Fruit fly (Drosophila melanogaster): ENCODE results near the gene CCDC151.
A peak's percentile ranks its signal among the peaks of the same experiment; 100 is the strongest.

CCDC151 gene

DNA sequence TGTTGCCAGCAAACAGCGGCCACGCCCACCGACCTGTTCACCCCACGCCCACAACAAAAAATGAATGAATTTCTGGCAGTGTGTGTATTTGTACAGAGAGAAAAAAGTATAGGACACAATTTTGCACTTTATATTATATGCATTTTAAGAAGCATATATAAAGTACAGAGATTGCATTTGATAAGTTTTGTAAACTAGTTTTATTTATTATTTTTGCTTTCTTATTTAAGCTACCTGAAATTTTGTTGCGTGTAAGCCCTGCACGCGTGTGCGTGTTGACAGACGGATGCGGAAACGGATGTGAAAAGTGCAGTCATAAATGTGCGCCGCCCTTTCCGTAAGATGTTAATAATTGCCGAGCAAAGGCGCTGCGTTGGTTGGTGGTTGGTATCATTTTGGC is 15.6 kb downstream of the CCDC151 start:
- TF ChIP-seq vri (GFP tag; optimal IDR thresholded peaks at IDR 0.05) (no peak), svp (GFP tag) (peak; percentile 58), CG8632 (GFP tag; optimal IDR thresholded peaks at IDR 0.05) (no peak), CG10631 (GFP tag; optimal IDR thresholded peaks at IDR 0.05) (peak; percentile 11), Sox14 (GFP tag; optimal IDR thresholded peaks at IDR 0.05) (peak; percentile 4), achi (GFP tag; optimal IDR thresholded peaks at IDR 0.05) (peak; percentile 10), CG6276 (GFP tag; optimal IDR thresholded peaks at IDR 0.05) (no peak), spab (GFP tag; optimal IDR thresholded peaks at IDR 0.05) (peak; percentile 18), CG32006 (GFP tag; optimal IDR thresholded peaks at IDR 0.05) (peak; percentile 22), salr (GFP tag; optimal IDR thresholded peaks at IDR 0.05) (no peak), CG6808 (GFP tag; optimal IDR thresholded peaks at IDR 0.05) (no peak), Eip75B (GFP tag; optimal IDR thresholded peaks at IDR 0.05) (peak; percentile 17), fd59A (GFP tag; optimal IDR thresholded peaks at IDR 0.05) (peak; percentile 13), Smox (GFP tag; optimal IDR thresholded peaks at IDR 0.05) (no peak), CG3919 (GFP tag; optimal IDR thresholded peaks at IDR 0.05) (peak; percentile 23), CG3032 (tag; optimal IDR thresholded peaks at IDR 0.05) (no peak), Eip78C (GFP tag) (peak; percentile 36), cyc (GFP tag; optimal IDR thresholded peaks at IDR 0.05) (peak; percentile 6), pdm3 (GFP tag; optimal IDR thresholded peaks at IDR 0.05) (no peak), Ets96B (tag; optimal IDR thresholded peaks at IDR 0.05) (peak; percentile 39), CG10669 (GFP tag; optimal IDR thresholded peaks at IDR 0.05) (peak; percentile 51), Hr39 (GFP tag; optimal IDR thresholded peaks at IDR 0.05) (peak; percentile 9), ss (GFP tag; optimal IDR thresholded peaks at IDR 0.05) (peak in 1 of 2 experiments; percentile 36), Met (GFP tag; optimal IDR thresholded peaks at IDR 0.05) (peak; percentile 4), Blimp-1 (GFP tag; optimal IDR thresholded peaks at IDR 0.05) (no peak)

DNA sequence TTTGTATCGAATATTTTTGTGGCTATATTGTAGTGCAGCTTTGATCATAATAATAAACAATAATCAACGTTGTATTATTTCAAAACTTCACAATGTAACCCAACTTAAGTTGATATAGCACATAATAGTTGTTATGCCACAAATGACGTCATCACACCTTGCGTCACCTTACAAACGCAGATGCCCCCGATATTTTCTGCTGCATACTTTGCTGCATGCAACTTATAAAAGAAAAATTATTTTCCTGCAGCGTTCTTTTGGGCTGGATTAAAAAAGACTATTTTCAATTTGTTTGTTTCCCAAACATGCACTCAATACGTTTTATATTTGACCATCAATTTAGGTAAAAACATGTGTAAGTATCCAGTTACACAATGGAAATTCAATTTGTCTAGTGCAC is 37.0 kb downstream of the CCDC151 start:
- TF ChIP-seq Eip75B (GFP tag; optimal IDR thresholded peaks at IDR 0.05) (peak; percentile 77), fkh (GFP tag; optimal IDR thresholded peaks at IDR 0.05) (peak; percentile 10), pdm3 (GFP tag; optimal IDR thresholded peaks at IDR 0.05) (no peak), CG6792 (GFP tag; optimal IDR thresholded peaks at IDR 0.05) (no peak), CG6854 (GFP tag; optimal IDR thresholded peaks at IDR 0.05) (no peak), svp (GFP tag) (peak; percentile 42), dsx (GFP tag; optimal IDR thresholded peaks at IDR 0.05; ENCODE audit: poor library complexity, severe bottlenecking) (no peak), cyc (GFP tag; optimal IDR thresholded peaks at IDR 0.05) (no peak), acj6 (GFP tag; optimal IDR thresholded peaks at IDR 0.05) (no peak)

- no peak for TF ChIP-seq esn (GFP tag; optimal IDR thresholded peaks at IDR 0.05)
- no peak for TF ChIP-seq achi (GFP tag; optimal IDR thresholded peaks at IDR 0.05)
- no peak for TF ChIP-seq acj6 (GFP tag; optimal IDR thresholded peaks at IDR 0.05)
- no peak for TF ChIP-seq Eip75B (GFP tag; optimal IDR thresholded peaks at IDR 0.05)
- no peak for TF ChIP-seq eg (GFP tag; IDR thresholded peaks at IDR 0.05)
- no peak for TF ChIP-seq CG6163 (GFP tag; IDR thresholded peaks at IDR 0.05)
- no peak for TF ChIP-seq Hr39 (GFP tag; optimal IDR thresholded peaks at IDR 0.05)
- no peak for TF ChIP-seq dac (GFP tag; optimal IDR thresholded peaks at IDR 0.05)
- TF ChIP-seq OdsH (GFP tag; optimal IDR thresholded peaks at IDR 0.05) = no peak
- no peak for TF ChIP-seq CG9139 (GFP tag; optimal IDR thresholded peaks at IDR 0.05)
- no peak for TF ChIP-seq dsx (GFP tag; optimal IDR thresholded peaks at IDR 0.05; ENCODE audit: poor library complexity, severe bottlenecking)
- TF ChIP-seq CG4318 (GFP tag; optimal IDR thresholded peaks at IDR 0.05) = no peak
- no peak for TF ChIP-seq CG8632 (GFP tag; optimal IDR thresholded peaks at IDR 0.05)
- no peak for TF ChIP-seq CG32006 (GFP tag; optimal IDR thresholded peaks at IDR 0.05)
- TF ChIP-seq CG11762 (GFP tag; optimal IDR thresholded peaks at IDR 0.05; ENCODE audit: insufficient read depth) = no peak
- no peak for TF ChIP-seq Met (GFP tag; optimal IDR thresholded peaks at IDR 0.05)
- no peak for TF ChIP-seq Eip93F (GFP tag; optimal IDR thresholded peaks at IDR 0.05)
- TF ChIP-seq CG3032 (tag; optimal IDR thresholded peaks at IDR 0.05) = no peak
- no peak for TF ChIP-seq topi (GFP tag; optimal IDR thresholded peaks at IDR 0.05)
Observed at dm6 chr3L:11921213-11921612, 40.0 kb downstream of the CCDC151 start, which contains the start of gene CG11588. TSS of gene CG11588 (plus strand) at chr3L:11921513.
